Fruit fly (Drosophila melanogaster) whole organism: ENCODE data around the gene CG5866.

Experiments used
- CG8478 ChIP-seq: fragments of >200 bp; optimal IDR thresholded peaks from 2 replicates; lab custom pipeline; 2018; ENCODE audit warnings: inconsistent platforms
- pan ChIP-seq: fragments of >200 bp; optimal IDR thresholded peaks from 2 replicates; lab custom pipeline; 2017
- psq ChIP-seq: fragments of >200 bp; optimal IDR thresholded peaks from 2 replicates; lab custom pipeline; 2017
- usp ChIP-seq: fragments of >200 bp; optimal IDR thresholded peaks from 2 replicates; lab custom pipeline; 2017; ENCODE audit warnings: missing biosample characterization, missing genetic modification characterization, mixed read lengths

DNA sequence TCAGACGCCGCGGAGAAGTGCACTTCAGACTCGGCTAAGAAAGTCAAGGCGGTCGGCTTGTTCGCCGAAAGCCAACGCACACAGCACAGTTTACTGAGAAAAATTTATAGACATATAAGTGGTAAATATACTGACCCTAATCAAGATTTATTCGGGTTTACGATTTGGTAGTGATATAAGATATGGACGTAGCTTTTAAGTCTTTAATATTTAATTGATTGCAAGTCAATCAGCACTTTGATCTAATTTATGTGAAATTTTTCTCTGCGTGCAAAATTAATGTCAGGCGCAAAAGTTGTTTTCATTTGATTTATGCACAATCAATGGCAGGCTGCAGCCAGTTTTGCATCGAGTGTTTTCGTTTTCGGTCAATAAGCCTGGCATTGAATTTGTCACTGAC is 14.9 kb downstream of the CG5866 start:
- TF ChIP-seq pan (lab: Kevin White, UChicago) (no peak), psq (lab: Kevin White, UChicago) (no peak), CG8478 (lab: Kevin White, UChicago) (no peak), usp (GFP tag; lab: Kevin White, UChicago) (no peak)
